Worm (Caenorhabditis elegans) whole organism, L1 larva: ENCODE results near the gene rpl-12.

Experiments used
- elt-2 ChIP-seq: sonication (generic microtip); optimal IDR thresholded peaks from 2 replicates; lab custom pipeline; 2016; ENCODE audit warnings: missing genetic modification characterization, mild to moderate bottlenecking, inconsistent platforms, missing compliant biosample characterization, missing genetic modification reagents
- zag-1 ChIP-seq: fragments of 150-350 bp; optimal IDR thresholded peaks from 2 replicates; lab custom pipeline; 2014; ENCODE audit warnings: missing biosample characterization, missing genetic modification characterization
- ztf-4 ChIP-seq: fragments of 150-350 bp; optimal IDR thresholded peaks from 2 replicates; lab custom pipeline; 2014; ENCODE audit warnings: missing biosample characterization, missing genetic modification characterization

- TF ChIP-seq ztf-4 (tag; lab: Kevin White, UChicago) (no peak), elt-2 (tag; lab: Kevin White, UChicago) (no peak), zag-1 (no peak)
These were observed 3.6 kb upstream of the rpl-12 start, which contains the start of gene cox-11 for ce11 chrIV:13244024-13244423.
